Worm (Caenorhabditis elegans): Measurements from ENCODE around the gene nhx-5.

DNA sequence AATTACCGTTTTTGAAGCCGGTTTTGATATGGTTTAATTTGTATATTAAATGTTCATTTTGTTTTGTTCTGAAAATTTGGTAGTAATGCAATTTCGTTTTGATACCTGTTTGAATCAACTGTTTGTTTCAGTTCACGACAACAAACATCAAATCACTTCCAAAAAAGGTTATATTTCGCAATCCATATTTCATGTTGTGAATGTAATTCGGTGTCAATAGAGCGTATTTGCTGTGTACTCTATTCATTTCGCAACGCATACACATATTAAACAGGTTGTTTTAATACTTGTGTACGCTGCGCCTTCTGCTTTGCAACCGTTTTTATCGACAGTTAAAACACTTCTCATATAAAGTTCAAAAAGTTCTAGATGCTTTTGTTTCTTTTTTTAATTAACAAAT, 343 bp upstream of the nhx-5 start:
- no peak for TF ChIP-seq tbx-2 (tag; optimal IDR thresholded peaks at IDR 0.05)
- TF ChIP-seq nhr-67 (tag; optimal IDR thresholded peaks at IDR 0.05), result no peak
- no peak for TF ChIP-seq unc-39 (tag; optimal IDR thresholded peaks at IDR 0.05)
- no peak for TF ChIP-seq nhr-77 (tag; optimal IDR thresholded peaks at IDR 0.05)
- TF ChIP-seq unc-62 (GFP tag; optimal IDR thresholded peaks at IDR 0.05), result no peak
- TF ChIP-seq nhr-12 (tag; optimal IDR thresholded peaks at IDR 0.05), result no peak
- TF ChIP-seq zag-1 (tag; optimal IDR thresholded peaks at IDR 0.05), result no peak
- no peak for TF ChIP-seq lin-39 (tag; optimal IDR thresholded peaks at IDR 0.05)
- no peak for TF ChIP-seq nhr-11 (tag; optimal IDR thresholded peaks at IDR 0.05)
- no peak for TF ChIP-seq fos-1 (tag; optimal IDR thresholded peaks at IDR 0.05)
- TF ChIP-seq lsy-12 (tag; optimal IDR thresholded peaks at IDR 0.05), result no peak
